Worm (Caenorhabditis elegans) whole organism, dauer: ENCODE data around the gene K08H2.7.

Experiments
- unc-62 ChIP-seq: sonication (generic microtip); optimal IDR thresholded peaks from 2 replicates; lab custom pipeline; 2017; ENCODE audit warnings: missing biosample characterization, missing genetic modification reagents, missing genetic modification characterization

K08H2.7 gene

ce11 chrX:13248265-13248664, at the start of gene K08H2.7:
Gene K08H2.7 (minus strand): TSS chrX:13248437.
- TF ChIP-seq unc-62 (GFP tag; lab: Kevin White, UChicago) = no peak

- TF ChIP-seq unc-62 (GFP tag; lab: Kevin White, UChicago) = no peak
These were observed 46.4 kb upstream of the K08H2.7 start, which contains the start of gene srd-36 for ce11 chrX:13294669-13295068. Gene srd-36 (minus strand): TSS chrX:13294769.

- no peak for TF ChIP-seq unc-62 (GFP tag; lab: Kevin White, UChicago)
These were observed 44.8 kb upstream of the K08H2.7 start for ce11 chrX:13293023-13293422.

- TF ChIP-seq unc-62 (GFP tag; lab: Kevin White, UChicago) = no peak
These were observed 43.3 kb upstream of the K08H2.7 start, which contains the start of gene srd-38 for ce11 chrX:13291506-13291905. Gene srd-38 (plus strand): TSS chrX:13291806.

- no peak for TF ChIP-seq unc-62 (GFP tag; lab: Kevin White, UChicago)
These were observed 42.3 kb upstream of the K08H2.7 start, which contains the start of gene R04D3.3 for ce11 chrX:13290531-13290930. Gene R04D3.3 (minus strand): TSS chrX:13290631.

- TF ChIP-seq unc-62 (GFP tag; lab: Kevin White, UChicago) = no peak
These were observed 40.5 kb upstream of the K08H2.7 start, which contains the start of gene R04D3.4 for ce11 chrX:13288715-13289114. Gene R04D3.4 (minus strand): TSS chrX:13288815.

- no peak for TF ChIP-seq unc-62 (GFP tag; lab: Kevin White, UChicago)
These were observed 38.3 kb upstream of the K08H2.7 start, which contains the start of gene R04D3.2 for ce11 chrX:13286533-13286932. Gene R04D3.2 (minus strand): TSS chrX:13286633.

ce11 chrX:13284618-13285017, 36.4 kb upstream of the K08H2.7 start:
- no peak for TF ChIP-seq unc-62 (GFP tag; lab: Kevin White, UChicago)

ce11 chrX:13284091-13284490, 35.9 kb upstream of the K08H2.7 start, which contains the start of gene cyp-14A4:
Gene cyp-14A4 (minus strand): TSS chrX:13284197.
- TF ChIP-seq unc-62 (GFP tag; lab: Kevin White, UChicago) = no peak

- TF ChIP-seq unc-62 (GFP tag; lab: Kevin White, UChicago) = no peak
These were observed 35.2 kb upstream of the K08H2.7 start for ce11 chrX:13283462-13283861.

- TF ChIP-seq unc-62 (GFP tag; lab: Kevin White, UChicago) = no peak
These were observed 30.6 kb upstream of the K08H2.7 start, which contains the start of gene phf-33 for ce11 chrX:13278876-13279275. Gene phf-33 (minus strand): TSS chrX:13278976.

- no peak for TF ChIP-seq unc-62 (GFP tag; lab: Kevin White, UChicago)
These were observed 25.9 kb upstream of the K08H2.7 start, which contains the start of gene cyp-14A3 for ce11 chrX:13274102-13274501. Gene cyp-14A3 (minus strand): TSS chrX:13274202.

ce11 chrX:13269586-13269985, 21.3 kb upstream of the K08H2.7 start, which contains the start of gene cyp-14A2:
Gene cyp-14A2 (minus strand): TSS chrX:13269686.
- TF ChIP-seq unc-62 (GFP tag; lab: Kevin White, UChicago) = no peak

ce11 chrX:13267230-13267629, 19.0 kb upstream of the K08H2.7 start, which contains the start of gene cyp-14A1:
Gene cyp-14A1 (minus strand): TSS chrX:13267355.
- no peak for TF ChIP-seq unc-62 (GFP tag; lab: Kevin White, UChicago)

ce11 chrX:13264550-13264949, 16.3 kb upstream of the K08H2.7 start:
- TF ChIP-seq unc-62 (GFP tag; lab: Kevin White, UChicago) = no peak

- no peak for TF ChIP-seq unc-62 (GFP tag; lab: Kevin White, UChicago)
These were observed 14.0 kb upstream of the K08H2.7 start, which contains the start of gene K09A11.1 for ce11 chrX:13262195-13262594. Gene K09A11.1 (plus strand): TSS chrX:13262495.

- no peak for TF ChIP-seq unc-62 (GFP tag; lab: Kevin White, UChicago)
These were observed 9.3 kb upstream of the K08H2.7 start, which contains the start of gene K08H2.10 for ce11 chrX:13257577-13257976. Gene K08H2.10 (plus strand): TSS chrX:13257806.
